Worm (Caenorhabditis elegans) whole organism, young adult: Measurements from ENCODE around the gene wdr-31.

Experiments
- B0261.1 ChIP-seq: sonication (generic microtip); optimal IDR thresholded peaks from 2 replicates; lab custom pipeline; 2016; ENCODE audit warnings: mild to moderate bottlenecking, missing genetic modification characterization, moderate library complexity, missing compliant biosample characterization
- F10E7.11 ChIP-seq: sonication (generic microtip); optimal IDR thresholded peaks from 2 replicates; lab custom pipeline; 2017; ENCODE audit warnings: mild to moderate bottlenecking, missing genetic modification characterization, moderate library complexity, missing compliant biosample characterization
- Y67H2A.10 ChIP-seq: fragments of 200-800 bp; sonication (Bioruptor generic); conservative IDR thresholded peaks from 2 replicates; pipeline ENCODE4 v1.3.6; 2022; ENCODE audit warnings: missing genetic modification reagents, missing genetic modification characterization, missing compliant biosample characterization
- atf-7 ChIP-seq: sonication (generic microtip); optimal IDR thresholded peaks from 2 replicates; lab custom pipeline; 2017; ENCODE audit warnings: mild to moderate bottlenecking, missing genetic modification characterization, missing compliant biosample characterization
- bed-1 ChIP-seq: fragments of 200-800 bp; sonication (Bioruptor generic); IDR thresholded peaks from 2 replicates; pipeline ENCODE4 v1.3.6; 2022; ENCODE audit warnings: missing genetic modification reagents, missing genetic modification characterization, missing compliant biosample characterization
- dpl-1 ChIP-seq: fragments of 150-350 bp; optimal IDR thresholded peaks from 2 replicates; lab custom pipeline; 2014; ENCODE audit warnings: missing biosample characterization, missing genetic modification reagents, missing genetic modification characterization
- hlh-12 ChIP-seq: sonication (generic microtip); optimal IDR thresholded peaks from 2 replicates; lab custom pipeline; 2016; ENCODE audit warnings: missing genetic modification characterization, missing compliant biosample characterization
- lag-1 ChIP-seq: fragments of 200-800 bp; sonication (Bioruptor generic); IDR thresholded peaks from 2 replicates; pipeline ENCODE4 v1.3.6; 2022; ENCODE audit warnings: missing genetic modification reagents, missing genetic modification characterization, missing compliant biosample characterization
- mxl-1 ChIP-seq: sonication (generic microtip); optimal IDR thresholded peaks from 2 replicates; lab custom pipeline; 2016; ENCODE audit warnings: missing genetic modification characterization, missing compliant biosample characterization
- nhr-27 ChIP-seq: fragments of 200-800 bp; sonication (Bioruptor generic); optimal IDR thresholded peaks from 2 replicates; lab custom pipeline; 2018; ENCODE audit warnings: mild to moderate bottlenecking, missing genetic modification characterization, moderate library complexity, missing compliant biosample characterization
- nhr-90 ChIP-seq: sonication (generic microtip); optimal IDR thresholded peaks from 2 replicates; lab custom pipeline; 2016; ENCODE audit warnings: missing genotype, mild to moderate bottlenecking, missing genetic modification characterization, missing compliant biosample characterization
- pbrm-1 ChIP-seq: fragments of 200-800 bp; sonication (Bioruptor generic); IDR thresholded peaks from 2 replicates; pipeline ENCODE4 v1.3.6; 2022; ENCODE audit warnings: missing genetic modification reagents, missing genetic modification characterization, missing compliant biosample characterization
- tbx-9 ChIP-seq: sonication (generic microtip); optimal IDR thresholded peaks from 2 replicates; lab custom pipeline; 2016; ENCODE audit warnings: borderline replicate concordance, missing genetic modification characterization, inconsistent platforms, missing compliant biosample characterization

- TF ChIP-seq nhr-90 (tag; lab: Kevin White, UChicago) (no peak), bed-1 (GFP tag; lab: Robert Waterston, UW) (no peak), pbrm-1 (GFP tag; lab: Robert Waterston, UW) (no peak), nhr-27 (tag; lab: Kevin White, UChicago) (no peak), lag-1 (GFP tag; lab: Robert Waterston, UW) (no peak), Y67H2A.10 (no peak), hlh-12 (tag; lab: Kevin White, UChicago) (no peak), mxl-1 (tag; lab: Kevin White, UChicago) (no peak), F10E7.11 (tag; lab: Kevin White, UChicago) (no peak), dpl-1 (GFP tag; lab: Kevin White, UChicago) (no peak), tbx-9 (tag; lab: Kevin White, UChicago) (no peak), B0261.1 (tag; lab: Kevin White, UChicago) (no peak), atf-7 (no peak)
Observed at ce11 chrII:2747956-2748621, 13.0 kb upstream of the wdr-31 start.
